Worm (Caenorhabditis elegans) whole organism, L4 larva: ENCODE measurements around the gene msra-1.
A peak's percentile ranks its signal among the peaks of the same experiment; 100 is the strongest.

Experiments used
- F26F4.8 ChIP-seq: fragments of 200-800 bp; sonication (Bioruptor generic); conservative IDR thresholded peaks from 2 replicates; pipeline ENCODE4 v1.3.6; 2022; ENCODE audit warnings: missing genetic modification characterization, missing compliant biosample characterization
- T26A8.4 ChIP-seq: fragments of 200-800 bp; sonication (Bioruptor generic); IDR thresholded peaks from 2 replicates; pipeline ENCODE4 v1.3.6; 2022; ENCODE audit warnings: missing genetic modification characterization, missing compliant biosample characterization
- Y105C5A.15 ChIP-seq: fragments of 200-800 bp; sonication (Bioruptor generic); IDR thresholded peaks from 2 replicates; pipeline ENCODE4 v1.3.6; 2022; ENCODE audit warnings: missing genetic modification characterization, missing compliant biosample characterization
- Y48G9A.11 ChIP-seq: fragments of 200-800 bp; sonication (Bioruptor generic); IDR thresholded peaks from 2 replicates; pipeline ENCODE4 v1.3.6; 2022; ENCODE audit warnings: missing genetic modification reagents, missing genetic modification characterization, missing compliant biosample characterization
- ama-1 ChIP-seq: fragments of 150-350 bp; optimal IDR thresholded peaks from 2 replicates; lab custom pipeline; 2014; ENCODE audit warnings: inconsistent platforms, mixed read lengths
- ceh-20 ChIP-seq: fragments of 200-800 bp; sonication (Bioruptor generic); IDR thresholded peaks from 2 replicates; pipeline ENCODE4 v1.3.6; 2022; ENCODE audit warnings: missing genetic modification reagents, missing genetic modification characterization, missing compliant biosample characterization
- ceh-32 ChIP-seq: sonication (generic microtip); optimal IDR thresholded peaks from 2 replicates; lab custom pipeline; 2016; ENCODE audit warnings: mild to moderate bottlenecking, missing genetic modification characterization, missing compliant biosample characterization; ENCODE audit not compliant: poor library complexity
- ceh-62 ChIP-seq: sonication (generic microtip); optimal IDR thresholded peaks from 2 replicates; lab custom pipeline; 2017; ENCODE audit warnings: missing biosample characterization, missing genetic modification characterization
- ces-1 ChIP-seq: fragments of 150-350 bp; sonication (generic microtip); optimal IDR thresholded peaks from 4 replicates; lab custom pipeline; 2014; ENCODE audit warnings: missing biosample characterization, missing genetic modification reagents, missing genetic modification characterization
- cey-2 ChIP-seq: sonication (generic microtip); optimal IDR thresholded peaks from 3 replicates; lab custom pipeline; 2017; ENCODE audit warnings: missing genetic modification characterization, mild to moderate bottlenecking, missing compliant biosample characterization, antibody characterized with exemption, borderline replicate concordance; ENCODE audit not compliant: insufficient read depth
- ctbp-1 ChIP-seq: fragments of 200-800 bp; sonication (Bioruptor generic); IDR thresholded peaks from 2 replicates; pipeline ENCODE4 v1.3.6; 2022; ENCODE audit warnings: missing genetic modification reagents, missing genetic modification characterization, missing compliant biosample characterization
- daf-12 ChIP-seq: fragments of 150-350 bp; optimal IDR thresholded peaks from 2 replicates; lab custom pipeline; 2014; ENCODE audit warnings: missing biosample characterization, missing genetic modification reagents, missing genetic modification characterization
- daf-8 ChIP-seq: fragments of 200-800 bp; sonication (Bioruptor generic); IDR thresholded peaks from 2 replicates; pipeline ENCODE4 v1.3.6; 2022; ENCODE audit warnings: missing genetic modification characterization, missing compliant biosample characterization
- dmd-6 ChIP-seq: fragments of 200-800 bp; sonication (Bioruptor generic); IDR thresholded peaks from 2 replicates; pipeline ENCODE4 v1.3.6; 2022; ENCODE audit warnings: missing genetic modification reagents, missing genetic modification characterization, missing compliant biosample characterization
- dmd-8 ChIP-seq: fragments of 200-800 bp; sonication (Bioruptor generic); IDR thresholded peaks from 2 replicates; pipeline ENCODE4 v1.3.6; 2022; ENCODE audit warnings: missing genetic modification characterization, missing compliant biosample characterization
- dpl-1 ChIP-seq: fragments of 150-350 bp; optimal IDR thresholded peaks from 2 replicates; lab custom pipeline; 2014; ENCODE audit warnings: missing biosample characterization, missing genetic modification reagents, missing genetic modification characterization
- dve-1 ChIP-seq: sonication (generic microtip); optimal IDR thresholded peaks from 2 replicates; lab custom pipeline; 2017; ENCODE audit warnings: antibody characterized with exemption, mild to moderate bottlenecking, missing genetic modification characterization, missing compliant biosample characterization; ENCODE audit not compliant: insufficient read depth
- egl-43 ChIP-seq: fragments of 200-800 bp; sonication (Bioruptor generic); IDR thresholded peaks from 2 replicates; pipeline ENCODE4 v1.3.6; 2022; ENCODE audit warnings: missing genetic modification reagents, missing genetic modification characterization, missing compliant biosample characterization
- fkh-10 ChIP-seq: fragments of 150-350 bp; optimal IDR thresholded peaks from 2 replicates; lab custom pipeline; 2014; ENCODE audit warnings: missing biosample characterization, missing genetic modification reagents, missing genetic modification characterization
- fos-1 ChIP-seq: fragments of 150-350 bp; optimal IDR thresholded peaks from 2 replicates; lab custom pipeline; 2014; ENCODE audit warnings: missing biosample characterization, missing genetic modification characterization
- hlh-11 ChIP-seq: fragments of 200-800 bp; sonication (Bioruptor generic); optimal IDR thresholded peaks from 2 replicates; lab custom pipeline; 2018; ENCODE audit warnings: mild to moderate bottlenecking, missing genetic modification characterization, missing compliant biosample characterization
- hlh-30 ChIP-seq: sonication (generic microtip); optimal IDR thresholded peaks from 2 replicates; lab custom pipeline; 2017; ENCODE audit warnings: antibody characterized with exemption, mild to moderate bottlenecking, missing genetic modification characterization, missing compliant biosample characterization; ENCODE audit not compliant: insufficient read depth
- lim-7 ChIP-seq: fragments of 200-800 bp; sonication (Bioruptor generic); IDR thresholded peaks from 2 replicates; pipeline ENCODE4 v1.3.6; 2022; ENCODE audit warnings: missing genetic modification characterization, missing compliant biosample characterization
- lin-13 ChIP-seq: fragments of 150-350 bp; optimal IDR thresholded peaks from 2 replicates; lab custom pipeline; 2014; ENCODE audit warnings: missing biosample characterization, missing genetic modification reagents, missing genetic modification characterization
- lin-29 ChIP-seq: fragments of 200-800 bp; sonication (Bioruptor generic); IDR thresholded peaks from 2 replicates; pipeline ENCODE4 v1.3.6; 2022; ENCODE audit warnings: missing genetic modification reagents, missing genetic modification characterization, missing compliant biosample characterization
- lin-38 ChIP-seq: fragments of 200-800 bp; sonication (Bioruptor generic); IDR thresholded peaks from 2 replicates; pipeline ENCODE4 v1.3.6; 2022; ENCODE audit warnings: missing genetic modification reagents, missing genetic modification characterization, missing compliant biosample characterization
- lsy-2 ChIP-seq, 2 experiments: fragments of 150-350 bp in 1 of 2; sonication (generic microtip) in 1 of 2; optimal IDR thresholded peaks; 2 replicates each; lab custom pipeline; 2014 to 2017; ENCODE audit warnings: missing biosample characterization in 2 of 2, missing genetic modification characterization in 2 of 2
- madf-5 ChIP-seq, 2 experiments: fragments of 200-800 bp; sonication (Bioruptor generic); IDR thresholded peaks; 2 replicates each; pipeline ENCODE4 v1.3.6; 2022; ENCODE audit warnings: missing compliant biosample characterization in 2 of 2, missing genetic modification characterization in 2 of 2
- madf-9 ChIP-seq: fragments of 200-800 bp; sonication (Bioruptor generic); conservative IDR thresholded peaks from 2 replicates; pipeline ENCODE4 v1.3.6; 2022; ENCODE audit warnings: missing genetic modification reagents, missing genetic modification characterization, missing compliant biosample characterization
- mdl-1 ChIP-seq, 2 experiments: fragments of 150-350 bp in 1 of 2; sonication (generic microtip) in 1 of 2; optimal IDR thresholded peaks; 2 replicates each; lab custom pipeline; 2014 to 2017; ENCODE audit warnings: missing biosample characterization in 2 of 2, missing genetic modification characterization in 2 of 2
- mdt-29 ChIP-seq: fragments of 200-800 bp; sonication (Bioruptor generic); IDR thresholded peaks from 2 replicates; pipeline ENCODE4 v1.3.6; 2022; ENCODE audit warnings: missing genetic modification reagents, missing genetic modification characterization, missing compliant biosample characterization
- mes-2 ChIP-seq: sonication (generic microtip); optimal IDR thresholded peaks from 2 replicates; lab custom pipeline; 2016; ENCODE audit warnings: missing genotype, mild to moderate bottlenecking, missing genetic modification characterization, missing compliant biosample characterization; ENCODE audit not compliant: poor library complexity, severe bottlenecking
- nhr-11 ChIP-seq: fragments of 150-350 bp; optimal IDR thresholded peaks from 2 replicates; lab custom pipeline; 2014; ENCODE audit warnings: missing biosample characterization, missing genetic modification characterization
- nhr-111 ChIP-seq: fragments of 200-800 bp; sonication (Bioruptor generic); optimal IDR thresholded peaks from 2 replicates; lab custom pipeline; 2018; ENCODE audit warnings: mild to moderate bottlenecking, missing genetic modification characterization, missing compliant biosample characterization
- nhr-25 ChIP-seq: sonication (generic microtip); optimal IDR thresholded peaks from 2 replicates; lab custom pipeline; 2017; ENCODE audit warnings: missing genetic modification characterization, mild to moderate bottlenecking, missing compliant biosample characterization, antibody characterized with exemption, moderate library complexity, borderline replicate concordance; ENCODE audit not compliant: insufficient read depth
- nhr-28 ChIP-seq: fragments of 150-350 bp; optimal IDR thresholded peaks from 2 replicates; lab custom pipeline; 2014; ENCODE audit warnings: missing biosample characterization, missing genetic modification characterization
- nhr-76 ChIP-seq: fragments of 150-350 bp; optimal IDR thresholded peaks from 2 replicates; lab custom pipeline; 2014; ENCODE audit warnings: missing biosample characterization, missing genetic modification characterization
- nhr-77 ChIP-seq: fragments of 150-350 bp; optimal IDR thresholded peaks from 2 replicates; lab custom pipeline; 2014; ENCODE audit warnings: missing biosample characterization, missing genetic modification characterization
- pqm-1 ChIP-seq: sonication (generic microtip); optimal IDR thresholded peaks from 2 replicates; lab custom pipeline; 2017; ENCODE audit warnings: missing biosample characterization, missing genetic modification characterization
- rbr-2 ChIP-seq: sonication (generic microtip); optimal IDR thresholded peaks from 2 replicates; lab custom pipeline; 2016; ENCODE audit warnings: missing genotype, missing genetic modification characterization, missing compliant biosample characterization
- sdz-12 ChIP-seq: fragments of 200-800 bp; sonication (Bioruptor generic); optimal IDR thresholded peaks from 2 replicates; lab custom pipeline; 2018; ENCODE audit warnings: mild to moderate bottlenecking, missing genetic modification characterization, missing compliant biosample characterization
- spr-1 ChIP-seq: sonication (generic microtip); optimal IDR thresholded peaks from 2 replicates; lab custom pipeline; 2016; ENCODE audit warnings: mild to moderate bottlenecking, missing genetic modification characterization, missing compliant biosample characterization
- tra-1 ChIP-seq: fragments of 200-800 bp; sonication (Bioruptor generic); IDR thresholded peaks from 2 replicates; pipeline ENCODE4 v1.3.6; 2022; ENCODE audit warnings: missing genetic modification reagents, missing genetic modification characterization, missing compliant biosample characterization
- unc-62 ChIP-seq, 3 experiments: fragments of 150-350 bp in 1 of 3; sonication (generic microtip); optimal IDR thresholded peaks in 2 of 3; peaks in 1 of 3; 1 replicate in 1 of 3; 2 replicates in 2 of 3; lab custom pipeline; 2014 to 2017; ENCODE audit warnings: missing biosample characterization in 3 of 3, missing genetic modification characterization in 3 of 3, missing genetic modification reagents in 3 of 3, missing genotype in 1 of 3
- zag-1 ChIP-seq: fragments of 150-350 bp; optimal IDR thresholded peaks from 2 replicates; lab custom pipeline; 2014; ENCODE audit warnings: missing biosample characterization, missing genetic modification characterization
- zfp-2 ChIP-seq: sonication (generic microtip); optimal IDR thresholded peaks from 2 replicates; lab custom pipeline; 2016; ENCODE audit warnings: mild to moderate bottlenecking, missing genetic modification characterization, missing compliant biosample characterization

msra-1 gene

ce11 chrII:7325063-7325480 is 38.8 kb downstream of the msra-1 start (continued):
- TF ChIP-seq egl-43 (GFP tag; lab: Robert Waterston, UW): no peak
- no peak for TF ChIP-seq dpl-1 (GFP tag; lab: Kevin White, UChicago)
- no peak for TF ChIP-seq nhr-76 (tag; lab: Kevin White, UChicago)
- no peak for TF ChIP-seq nhr-28 (tag; lab: Kevin White, UChicago)
- TF ChIP-seq, all 104 proteins: peak for 12

- no peak for TF ChIP-seq Y48G9A.11 (GFP tag; lab: Robert Waterston, UW)
- TF ChIP-seq ces-1: no peak
- no peak for TF ChIP-seq cey-2 (tag; lab: Kevin White, UChicago)
- 0 out of 2 replicates have a peak, but pooled peaks have one; percentile 17 for TF ChIP-seq T26A8.4 (GFP tag; lab: Robert Waterston, UW)
- no peak for TF ChIP-seq fos-1 (tag; lab: Kevin White, UChicago)
- 0 out of 2 replicates have a peak, but pooled peaks have one; percentile 8 for TF ChIP-seq egl-43 (GFP tag; lab: Robert Waterston, UW)
- TF ChIP-seq rbr-2: no peak
- no peak for TF ChIP-seq hlh-11 (tag; lab: Kevin White, UChicago)
- TF ChIP-seq ceh-32: no peak
- no peak for TF ChIP-seq daf-12
- TF ChIP-seq zag-1 (tag; lab: Kevin White, UChicago): no peak
- peak; percentile 8 for TF ChIP-seq mes-2 (tag; lab: Kevin White, UChicago)
- no peak for TF ChIP-seq zfp-2
- no peak for TF ChIP-seq lin-13 (GFP tag; lab: Kevin White, UChicago)
- 0 out of 2 replicates have a peak, but pooled peaks have one; percentile 12 for TF ChIP-seq dmd-6 (GFP tag; lab: Robert Waterston, UW)
- TF ChIP-seq lin-29 (GFP tag; lab: Robert Waterston, UW): no peak
- TF ChIP-seq ceh-62 (tag; lab: Kevin White, UChicago): no peak
- peak; percentile 24 for TF ChIP-seq hlh-30 (tag; lab: Kevin White, UChicago)
- no peak for TF ChIP-seq nhr-111
- 0 out of 2 replicates have a peak, but pooled peaks have one; percentile 19 for TF ChIP-seq lim-7
- TF ChIP-seq Y105C5A.15 (GFP tag; lab: Robert Waterston, UW): no peak
- TF ChIP-seq F26F4.8 (GFP tag; lab: Robert Waterston, UW): no peak
- peak; percentile 16 for TF ChIP-seq sdz-12 (GFP tag; lab: Kevin White, UChicago)
- 0 out of 2 replicates have a peak, but pooled peaks have one; percentile 50 for TF ChIP-seq madf-9 (GFP tag; lab: Robert Waterston, UW)
- TF ChIP-seq daf-8 (GFP tag; lab: Robert Waterston, UW): no peak
- no peak for TF ChIP-seq madf-5 (GFP tag; IDR thresholded peaks at IDR 0.05; lab: Robert Waterston, UW)
- no peak for TF ChIP-seq fkh-10 (GFP tag; lab: Kevin White, UChicago)
Measured at ce11 chrII:7323925-7324324, 39.9 kb downstream of the msra-1 start, which contains the start of gene F21D12.3. Gene F21D12.3, minus strand, starts transcription at chrII:7324025.

DNA sequence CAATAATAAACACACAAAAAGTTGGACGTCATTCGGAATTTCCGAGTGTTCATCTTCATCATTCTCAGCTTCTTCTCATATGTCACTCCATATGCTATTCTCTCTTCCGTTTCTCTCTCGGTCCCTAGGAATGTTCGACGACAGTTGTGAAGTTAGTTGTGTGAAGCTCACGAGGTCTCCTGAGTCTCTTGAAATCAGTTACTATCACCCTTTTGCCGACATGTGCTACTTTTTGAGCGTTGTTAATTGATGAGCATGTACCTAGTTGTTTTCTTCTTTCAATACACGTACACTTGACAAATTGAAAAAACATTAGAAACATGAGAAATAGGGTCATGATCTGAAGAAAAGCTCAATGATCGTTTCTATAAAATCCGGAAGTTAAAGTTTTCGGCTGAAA is 40.5 kb downstream of the msra-1 start:
- TF ChIP-seq tra-1 (no peak), hlh-11 (tag; lab: Kevin White, UChicago) (peak; percentile 75), lin-38 (GFP tag; lab: Robert Waterston, UW) (no peak), dmd-8 (0 out of 2 replicates have a peak, but pooled peaks have one; percentile 43), hlh-30 (tag; lab: Kevin White, UChicago) (peak; percentile 64), dve-1 (no peak), F26F4.8 (GFP tag; lab: Robert Waterston, UW) (no peak), nhr-25 (tag; lab: Kevin White, UChicago) (no peak), mdl-1 (tag; optimal IDR thresholded peaks at IDR 0.05; lab: Kevin White, UChicago) (peak in 1 of 2 experiments; percentile 20), ceh-20 (peak; percentile 38; the same call in 1 of the 2 replicates), spr-1 (tag; lab: Kevin White, UChicago) (no peak), ctbp-1 (GFP tag; lab: Robert Waterston, UW) (peak; percentile 37; the same call in 1 of the 2 replicates), ama-1 (lab: Kevin White, UChicago) (no peak), lsy-2 (tag; optimal IDR thresholded peaks at IDR 0.05; lab: Kevin White, UChicago) (peak in 1 of 2 experiments; percentile 15), mdt-29 (no peak), nhr-77 (tag; lab: Kevin White, UChicago) (no peak), daf-8 (GFP tag; lab: Robert Waterston, UW) (no peak), unc-62 (GFP tag; optimal IDR thresholded peaks at IDR 0.05 in 1 of 2; lab: Kevin White, UChicago) (peak in 1 of 2 experiments; percentile 66), unc-62 (tag; optimal IDR thresholded peaks at IDR 0.05; lab: Kevin White, UChicago) (no peak), pqm-1 (tag; lab: Kevin White, UChicago) (no peak), nhr-11 (tag; lab: Kevin White, UChicago) (peak; percentile 85), T26A8.4 (GFP tag; lab: Robert Waterston, UW) (no peak)
